Worm (Caenorhabditis elegans): ENCODE measurements around the gene sri-50.
"Not testable (repeated sequence)": the region's sequence is repeated elsewhere in the genome, so short reads cannot be mapped to it uniquely, and the experiment has no call there.

DNA sequence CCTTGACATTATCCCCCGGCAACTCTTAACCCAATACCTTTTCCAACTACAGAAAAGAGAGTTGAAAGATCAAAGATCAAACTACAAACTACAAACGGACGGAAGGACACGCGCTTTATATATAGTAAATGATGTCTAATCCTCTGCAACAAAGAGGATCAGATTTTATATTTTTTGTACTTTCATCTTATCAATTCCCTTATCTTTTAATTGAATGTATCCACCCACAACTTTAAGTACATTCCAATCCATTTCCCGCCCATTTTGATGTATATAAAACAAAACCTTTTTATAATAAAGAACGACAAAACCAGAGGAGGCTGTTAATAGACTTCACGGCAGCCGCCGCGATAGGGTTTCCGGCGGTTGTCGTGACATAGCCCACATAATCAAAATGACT, 25.9 kb upstream of the sri-50 start, which contains the start of gene sri-40:
- TF ChIP-seq gmeb-2 (tag; optimal IDR thresholded peaks at IDR 0.05); fax-1 (tag; optimal IDR thresholded peaks at IDR 0.05); F13H6.1 (tag; optimal IDR thresholded peaks at IDR 0.05); pag-3 (tag; optimal IDR thresholded peaks at IDR 0.05; ENCODE audit: borderline replicate concordance); tbx-2 (tag; optimal IDR thresholded peaks at IDR 0.05); elt-2 (tag; optimal IDR thresholded peaks at IDR 0.05); lim-6 (tag; optimal IDR thresholded peaks at IDR 0.05); ets-4 (tag; optimal IDR thresholded peaks at IDR 0.05); syd-9 (tag; optimal IDR thresholded peaks at IDR 0.05); K09A11.1 (tag; optimal IDR thresholded peaks at IDR 0.05; ENCODE audit: insufficient read depth); nhr-232 (tag; optimal IDR thresholded peaks at IDR 0.05): not testable (repeated sequence)

All from whole organism, late embryonic.